Worm (Caenorhabditis elegans) whole organism, L1 larva: ENCODE data around the gene EGAP5.1.

Source experiments
- C16A3.4 ChIP-seq: fragments of 150-350 bp; optimal IDR thresholded peaks from 2 replicates; lab custom pipeline; 2014; ENCODE audit warnings: missing biosample characterization, missing genetic modification characterization
- F16B12.6 ChIP-seq: fragments of 150-350 bp; optimal IDR thresholded peaks from 2 replicates; lab custom pipeline; 2014; ENCODE audit warnings: missing biosample characterization, missing genetic modification characterization
- aha-1 ChIP-seq: fragments of 150-350 bp; optimal IDR thresholded peaks from 2 replicates; lab custom pipeline; 2014; ENCODE audit warnings: missing biosample characterization, missing genetic modification characterization
- alr-1 ChIP-seq: fragments of 200-800 bp; sonication (Bioruptor generic); optimal IDR thresholded peaks from 2 replicates; lab custom pipeline; 2018; ENCODE audit warnings: borderline replicate concordance, mild to moderate bottlenecking, missing genetic modification characterization, missing compliant biosample characterization
- aly-2 ChIP-seq: fragments of 150-350 bp; optimal IDR thresholded peaks from 2 replicates; lab custom pipeline; 2014; ENCODE audit warnings: missing biosample characterization, missing genetic modification characterization
- ama-1 ChIP-seq: fragments of 150-350 bp; optimal IDR thresholded peaks from 2 replicates; lab custom pipeline; 2014
- blmp-1 ChIP-seq: fragments of 150-350 bp; optimal IDR thresholded peaks from 2 replicates; lab custom pipeline; 2014; ENCODE audit warnings: missing biosample characterization, missing genetic modification characterization
- ceh-8 ChIP-seq: fragments of 200-800 bp; sonication (Bioruptor generic); optimal IDR thresholded peaks from 2 replicates; lab custom pipeline; 2018; ENCODE audit warnings: mild to moderate bottlenecking, missing genetic modification characterization, moderate library complexity, missing compliant biosample characterization
- ceh-82 ChIP-seq, 3 experiments: fragments of 150-350 bp in 1 of 3; sonication (generic microtip) in 2 of 3; optimal IDR thresholded peaks; 2 replicates each; lab custom pipeline; 2014 to 2017; ENCODE audit warnings: missing biosample characterization in 3 of 3, missing genetic modification characterization in 3 of 3
- ceh-88 ChIP-seq: fragments of 200-800 bp; sonication (Bioruptor generic); IDR thresholded peaks from 2 replicates; pipeline ENCODE4 v1.3.6; 2022; ENCODE audit warnings: missing genetic modification characterization, missing compliant biosample characterization
- ceh-90 ChIP-seq: sonication (generic microtip); optimal IDR thresholded peaks from 2 replicates; lab custom pipeline; 2016; ENCODE audit warnings: missing genetic modification characterization, missing compliant biosample characterization
- ces-1 ChIP-seq: fragments of 150-350 bp; optimal IDR thresholded peaks from 2 replicates; lab custom pipeline; 2014; ENCODE audit warnings: missing biosample characterization, missing genetic modification reagents, missing genetic modification characterization
- dsc-1 ChIP-seq: sonication (generic microtip); optimal IDR thresholded peaks from 2 replicates; lab custom pipeline; 2016; ENCODE audit warnings: mild to moderate bottlenecking, missing genetic modification characterization, missing compliant biosample characterization
- efl-3 ChIP-seq: fragments of 200-800 bp; sonication (Bioruptor generic); optimal IDR thresholded peaks from 2 replicates; lab custom pipeline; 2018; ENCODE audit warnings: mild to moderate bottlenecking, missing genetic modification characterization, missing compliant biosample characterization
- egl-27 ChIP-seq, 2 experiments: fragments of 150-350 bp in 1 of 2; sonication (generic microtip); optimal IDR thresholded peaks; 3 replicates each; lab custom pipeline; 2017 to 2018; ENCODE audit warnings: missing biosample characterization in 2 of 2, missing genetic modification characterization in 2 of 2, missing genetic modification reagents in 2 of 2
- elt-2 ChIP-seq: sonication (generic microtip); optimal IDR thresholded peaks from 2 replicates; lab custom pipeline; 2016; ENCODE audit warnings: missing genetic modification characterization, mild to moderate bottlenecking, inconsistent platforms, missing compliant biosample characterization, missing genetic modification reagents
- fkh-10 ChIP-seq: sonication (generic microtip); optimal IDR thresholded peaks from 2 replicates; lab custom pipeline; 2017; ENCODE audit warnings: missing biosample characterization, missing genetic modification reagents, missing genetic modification characterization
- grh-1 ChIP-seq: fragments of 200-800 bp; sonication (Bioruptor generic); IDR thresholded peaks from 2 replicates; pipeline ENCODE4 v1.3.6; 2022; ENCODE audit warnings: missing genetic modification reagents, missing genetic modification characterization, missing compliant biosample characterization
- hlh-17 ChIP-seq: fragments of 200-800 bp; sonication (Bioruptor generic); optimal IDR thresholded peaks from 2 replicates; lab custom pipeline; 2018; ENCODE audit warnings: missing genetic modification characterization, mild to moderate bottlenecking, missing compliant biosample characterization, moderate library complexity, borderline replicate concordance
- hlh-4 ChIP-seq: sonication (generic microtip); optimal IDR thresholded peaks from 2 replicates; lab custom pipeline; 2016; ENCODE audit warnings: mild to moderate bottlenecking, missing genetic modification characterization, missing compliant biosample characterization
- jun-1 ChIP-seq: fragments of 150-350 bp; optimal IDR thresholded peaks from 2 replicates; lab custom pipeline; 2014; ENCODE audit warnings: missing biosample characterization, missing genetic modification reagents, missing genetic modification characterization
- lin-35 ChIP-seq, 2 experiments: fragments of 150-350 bp; optimal IDR thresholded peaks; 2 replicates each; lab custom pipeline; 2014; ENCODE audit warnings: missing biosample characterization in 2 of 2, missing genetic modification characterization in 2 of 2, missing genetic modification reagents in 2 of 2
- lin-39 ChIP-seq: fragments of 150-350 bp; optimal IDR thresholded peaks from 2 replicates; lab custom pipeline; 2014; ENCODE audit warnings: missing biosample characterization, missing genetic modification reagents, missing genetic modification characterization
- lir-3 ChIP-seq: sonication (generic microtip); optimal IDR thresholded peaks from 2 replicates; lab custom pipeline; 2016; ENCODE audit warnings: mild to moderate bottlenecking, missing genetic modification characterization, moderate library complexity, missing compliant biosample characterization; ENCODE audit not compliant: poor library complexity
- mep-1 ChIP-seq: fragments of 150-350 bp; optimal IDR thresholded peaks from 2 replicates; lab custom pipeline; 2014; ENCODE audit warnings: missing biosample characterization, missing genetic modification characterization
- nhr-28 ChIP-seq: fragments of 150-350 bp; optimal IDR thresholded peaks from 2 replicates; lab custom pipeline; 2014; ENCODE audit warnings: missing biosample characterization, missing genetic modification characterization
- nhr-76 ChIP-seq: sonication (generic microtip); optimal IDR thresholded peaks from 2 replicates; lab custom pipeline; 2017; ENCODE audit warnings: missing biosample characterization, missing genetic modification characterization
- nhr-84 ChIP-seq: sonication (generic microtip); optimal IDR thresholded peaks from 2 replicates; lab custom pipeline; 2017; ENCODE audit warnings: missing biosample characterization, missing genetic modification characterization
- nhr-85 ChIP-seq: sonication (generic microtip); peaks from one replicate; lab custom pipeline; 2016; ENCODE audit warnings: missing genetic modification characterization, inconsistent platforms, missing compliant biosample characterization
- pag-3 ChIP-seq: sonication (generic microtip); optimal IDR thresholded peaks from 2 replicates; lab custom pipeline; 2017; ENCODE audit warnings: missing genetic modification characterization, mild to moderate bottlenecking, missing compliant biosample characterization, antibody characterized with exemption, borderline replicate concordance; ENCODE audit not compliant: insufficient read depth
- pax-3 ChIP-seq: fragments of 200-800 bp; sonication (Bioruptor generic); optimal IDR thresholded peaks from 2 replicates; lab custom pipeline; 2018; ENCODE audit warnings: mild to moderate bottlenecking, missing genetic modification characterization, moderate library complexity, missing compliant biosample characterization
- pqm-1 ChIP-seq: sonication (generic microtip); optimal IDR thresholded peaks from 3 replicates; lab custom pipeline; 2017; ENCODE audit warnings: missing biosample characterization, missing genetic modification characterization
- tbx-2 ChIP-seq: sonication (generic microtip); optimal IDR thresholded peaks from 2 replicates; lab custom pipeline; 2016; ENCODE audit warnings: missing genetic modification characterization, missing compliant biosample characterization
- unc-98 ChIP-seq: fragments of 200-800 bp; sonication (Bioruptor generic); IDR thresholded peaks from 2 replicates; pipeline ENCODE4 v1.3.6; 2022; ENCODE audit warnings: missing genetic modification characterization, missing compliant biosample characterization
- vab-15 ChIP-seq: sonication (generic microtip); optimal IDR thresholded peaks from 2 replicates; lab custom pipeline; 2017; ENCODE audit warnings: missing genotype, mild to moderate bottlenecking, missing genetic modification characterization, missing compliant biosample characterization
- xbp-1 ChIP-seq: sonication (generic microtip); optimal IDR thresholded peaks from 2 replicates; lab custom pipeline; 2016; ENCODE audit warnings: missing genetic modification characterization, missing compliant biosample characterization
- ztf-11 ChIP-seq, 2 experiments: sonication (generic microtip); optimal IDR thresholded peaks; 2 replicates each; lab custom pipeline; 2016 to 2017; ENCODE audit warnings: missing genetic modification characterization in 2 of 2, missing biosample characterization in 1 of 2, missing compliant biosample characterization in 1 of 2
- ztf-4 ChIP-seq: fragments of 150-350 bp; optimal IDR thresholded peaks from 2 replicates; lab custom pipeline; 2014; ENCODE audit warnings: missing biosample characterization, missing genetic modification characterization

EGAP5.1 gene

DNA sequence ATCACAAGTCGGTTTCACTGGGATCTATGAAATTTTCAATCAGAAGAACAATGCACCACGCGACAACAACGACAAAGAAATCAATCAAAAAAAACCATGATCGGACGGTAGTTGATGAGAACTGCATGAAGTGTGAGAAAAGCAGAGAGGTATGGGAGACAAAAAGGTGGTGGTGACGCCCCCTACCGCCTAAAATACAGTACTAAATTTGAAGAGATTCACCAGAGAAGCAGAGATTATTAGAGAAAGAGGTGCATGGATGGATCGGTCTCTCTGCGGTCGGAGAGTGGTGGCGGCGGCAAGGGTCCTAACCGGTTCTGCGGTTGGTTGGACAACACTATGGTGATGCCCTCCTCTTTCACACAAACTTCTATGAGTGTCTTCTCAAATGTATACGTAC, 43.6 kb upstream of the EGAP5.1 start (continued):
- no peak for TF ChIP-seq fkh-10 (GFP tag; lab: Kevin White, UChicago)
- peak; percentile 61 for TF ChIP-seq xbp-1 (tag; lab: Kevin White, UChicago)
- no peak for TF ChIP-seq vab-15 (tag; lab: Kevin White, UChicago)
- peak; percentile 88 for TF ChIP-seq blmp-1 (tag; lab: Kevin White, UChicago)
- no peak for TF ChIP-seq nhr-84 (tag; lab: Kevin White, UChicago)
- TF ChIP-seq alr-1 (tag; lab: Kevin White, UChicago): no peak
- no peak for TF ChIP-seq nhr-28 (tag; lab: Kevin White, UChicago)
- TF ChIP-seq hlh-17 (GFP tag; lab: Kevin White, UChicago): no peak
- TF ChIP-seq ama-1 (lab: Kevin White, UChicago): no peak
- TF ChIP-seq pax-3: no peak
- no peak for TF ChIP-seq egl-27 (tag; optimal IDR thresholded peaks at IDR 0.05; lab: Kevin White, UChicago)
- no peak for TF ChIP-seq nhr-76
- TF ChIP-seq aly-2 (tag; lab: Kevin White, UChicago): no peak
- TF ChIP-seq ztf-11 (tag; optimal IDR thresholded peaks at IDR 0.05; lab: Kevin White, UChicago): no peak
- TF ChIP-seq ceh-90: no peak
- TF ChIP-seq efl-3 (GFP tag; lab: Kevin White, UChicago): no peak
- TF ChIP-seq tbx-2 (tag; lab: Kevin White, UChicago): peak; percentile 60
- no peak for TF ChIP-seq aha-1 (tag; lab: Kevin White, UChicago)
- TF ChIP-seq unc-98 (GFP tag; lab: Robert Waterston, UW): no peak
- TF ChIP-seq nhr-85 (tag; lab: Kevin White, UChicago): peak; percentile 99
- TF ChIP-seq ceh-8 (GFP tag; lab: Kevin White, UChicago): no peak
- peak; percentile 30 for TF ChIP-seq C16A3.4
- TF ChIP-seq dsc-1: no peak
- no peak for TF ChIP-seq elt-2
- TF ChIP-seq lin-35 (GFP tag; optimal IDR thresholded peaks at IDR 0.05; lab: Kevin White, UChicago): peak in 1 of 2 experiments; percentile 67
- no peak for TF ChIP-seq jun-1 (tag; lab: Kevin White, UChicago)
- TF ChIP-seq ces-1: no peak
- peak; percentile 48 for TF ChIP-seq mep-1 (tag; lab: Kevin White, UChicago)
- TF ChIP-seq grh-1 (GFP tag; lab: Robert Waterston, UW): peak; percentile 91
- no peak for TF ChIP-seq pag-3 (tag; lab: Kevin White, UChicago)
- no peak for TF ChIP-seq ztf-4 (tag; lab: Kevin White, UChicago)

DNA sequence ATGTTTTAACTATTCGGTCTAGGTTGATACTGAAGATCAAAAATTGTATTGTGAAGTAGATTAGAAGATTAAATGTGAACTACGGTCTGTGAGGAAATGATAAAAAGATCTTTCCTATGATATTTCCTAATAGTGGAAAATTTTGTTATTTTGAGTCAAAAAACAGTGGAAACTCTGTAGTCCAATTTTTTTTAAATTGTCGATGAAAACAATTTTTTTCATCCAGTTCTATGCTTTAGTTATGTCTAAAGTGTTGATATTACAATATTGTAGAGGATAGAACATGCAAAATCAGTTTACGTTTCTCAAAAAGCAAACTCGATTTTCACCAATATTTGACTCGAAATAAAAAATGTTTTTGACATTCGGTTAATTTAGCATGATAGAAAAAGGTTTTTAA, 43.2 kb upstream of the EGAP5.1 start:
- no peak for TF ChIP-seq hlh-4 (tag; lab: Kevin White, UChicago)

DNA sequence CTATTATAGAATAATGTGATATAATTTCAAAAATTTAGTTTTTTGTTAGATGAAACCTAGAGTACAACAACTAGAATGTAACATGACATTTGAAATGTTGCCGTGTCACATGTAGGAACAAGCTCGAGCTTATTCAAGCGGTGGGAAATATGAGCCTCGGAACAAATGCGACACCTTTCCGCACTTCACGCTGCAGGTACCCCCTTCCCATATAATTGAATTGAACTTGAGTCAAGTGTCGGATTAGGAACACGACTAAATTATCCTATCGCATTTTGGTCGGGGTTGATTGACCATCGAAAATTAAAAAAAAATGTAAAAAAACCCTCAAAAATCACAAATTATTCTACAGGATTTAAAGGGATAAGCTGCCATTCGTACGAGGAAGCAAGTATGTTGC, 42.7 kb upstream of the EGAP5.1 start:
- TF ChIP-seq ama-1 (lab: Kevin White, UChicago) (peak; percentile 37), lir-3 (tag; lab: Kevin White, UChicago) (no peak)

DNA sequence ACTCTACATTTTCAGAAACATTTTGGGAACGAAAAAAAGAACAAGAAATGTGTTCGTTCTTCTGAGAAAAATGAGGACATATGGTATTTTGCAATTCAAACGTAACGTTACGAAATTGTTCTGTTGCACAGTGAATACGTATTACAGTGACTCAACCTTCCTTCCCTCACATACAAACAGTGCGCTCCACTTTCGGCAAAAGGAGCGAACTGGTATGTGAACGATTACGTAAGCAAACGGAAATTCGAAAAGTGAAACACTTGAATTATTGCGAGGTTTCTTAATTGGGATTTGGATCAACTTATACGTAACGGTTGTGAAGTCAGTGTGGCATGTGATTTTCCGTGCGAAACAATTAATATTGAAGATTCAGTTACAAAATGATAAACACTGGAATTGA, 42.0 kb upstream of the EGAP5.1 start:
- TF ChIP-seq pqm-1 (tag; lab: Kevin White, UChicago) (no peak), lin-39 (tag; lab: Kevin White, UChicago) (no peak), blmp-1 (tag; lab: Kevin White, UChicago) (peak; percentile 64), ceh-82 (tag; optimal IDR thresholded peaks at IDR 0.05; lab: Kevin White, UChicago) (no peak), ceh-88 (GFP tag; lab: Robert Waterston, UW) (no peak), F16B12.6 (no peak), dsc-1 (peak; percentile 32)
